Worm (Caenorhabditis elegans) whole organism, early embryonic: Measurements from ENCODE around the gene srh-68.

ENCODE experiments used
- B0310.2 ChIP-seq: sonication (generic microtip); optimal IDR thresholded peaks from 2 replicates; lab custom pipeline; 2016; ENCODE audit warnings: mild to moderate bottlenecking, missing genetic modification characterization, missing compliant biosample characterization
- F13C5.2 ChIP-seq: sonication (generic microtip); optimal IDR thresholded peaks from 2 replicates; lab custom pipeline; 2017; ENCODE audit warnings: mild to moderate bottlenecking, missing genetic modification characterization, inconsistent platforms, missing compliant biosample characterization
- aly-1 ChIP-seq: sonication (generic microtip); optimal IDR thresholded peaks from 2 replicates; lab custom pipeline; 2016; ENCODE audit warnings: missing genetic modification characterization, missing compliant biosample characterization
- ama-1 ChIP-seq: fragments of 150-350 bp; optimal IDR thresholded peaks from 2 replicates; lab custom pipeline; 2014
- ceh-13 ChIP-seq: fragments of 200-800 bp; sonication (Bioruptor generic); optimal IDR thresholded peaks from 2 replicates; lab custom pipeline; 2018; ENCODE audit warnings: mild to moderate bottlenecking, missing genetic modification characterization, missing compliant biosample characterization
- ceh-36 ChIP-seq: sonication (generic microtip); optimal IDR thresholded peaks from 2 replicates; lab custom pipeline; 2016; ENCODE audit warnings: missing genetic modification characterization, inconsistent platforms, missing compliant biosample characterization
- ets-7 ChIP-seq: sonication (generic microtip); optimal IDR thresholded peaks from 2 replicates; lab custom pipeline; 2016; ENCODE audit warnings: missing genotype, missing genetic modification characterization, missing compliant biosample characterization
- flt-1 ChIP-seq: fragments of 200-800 bp; sonication (Bioruptor generic); IDR thresholded peaks from 2 replicates; pipeline ENCODE4 v1.3.6; 2022; ENCODE audit warnings: missing genetic modification characterization, missing compliant biosample characterization
- hmbx-1 ChIP-seq: sonication (generic microtip); optimal IDR thresholded peaks from 2 replicates; lab custom pipeline; 2016; ENCODE audit warnings: mild to moderate bottlenecking, missing genetic modification characterization, missing compliant biosample characterization
- hmg-4 ChIP-seq: fragments of 200-800 bp; sonication (Bioruptor generic); optimal IDR thresholded peaks from 2 replicates; lab custom pipeline; 2018; ENCODE audit warnings: mild to moderate bottlenecking, missing genetic modification characterization, missing compliant biosample characterization
- hnd-1 ChIP-seq: sonication (generic microtip); optimal IDR thresholded peaks from 2 replicates; lab custom pipeline; 2016; ENCODE audit warnings: missing genetic modification characterization, missing compliant biosample characterization
- pes-1 ChIP-seq: fragments of 200-800 bp; sonication (Bioruptor generic); IDR thresholded peaks from 2 replicates; pipeline ENCODE4 v1.3.6; 2022; ENCODE audit warnings: missing genetic modification reagents, missing genetic modification characterization, missing compliant biosample characterization
- scrt-1 ChIP-seq: fragments of 200-800 bp; sonication (Bioruptor generic); IDR thresholded peaks from 2 replicates; pipeline ENCODE4 v1.3.6; 2022; ENCODE audit warnings: missing genetic modification characterization, missing compliant biosample characterization
- sea-1 ChIP-seq: fragments of 200-800 bp; sonication (Bioruptor generic); conservative IDR thresholded peaks from 2 replicates; pipeline ENCODE4 v1.3.6; 2022; ENCODE audit warnings: missing genetic modification characterization, missing compliant biosample characterization
- tbx-11 ChIP-seq: fragments of 200-800 bp; sonication (Bioruptor generic); IDR thresholded peaks from 2 replicates; pipeline ENCODE4 v1.3.6; 2022; ENCODE audit warnings: missing genetic modification characterization, missing compliant biosample characterization
- tbx-37 ChIP-seq: fragments of 200-800 bp; sonication (Bioruptor generic); conservative IDR thresholded peaks from 2 replicates; pipeline ENCODE4 v1.3.6; 2022; ENCODE audit warnings: missing genetic modification reagents, missing genetic modification characterization, missing compliant biosample characterization
- tra-4 ChIP-seq: sonication (generic microtip); optimal IDR thresholded peaks from 2 replicates; lab custom pipeline; 2017; ENCODE audit warnings: missing genetic modification characterization, missing compliant biosample characterization

Gene srh-68

ce11 chrII:12508650-12509049, 1.5 kb downstream of the srh-68 start, which contains the start of gene srh-67:
srh-67 (plus strand) TSS chrII:12508950.
- TF ChIP-seq tbx-11 (GFP tag; lab: Robert Waterston, UW) (no peak), tbx-37 (no peak), aly-1 (tag; lab: Kevin White, UChicago) (no peak), ama-1 (lab: Kevin White, UChicago) (no peak), hmbx-1 (tag; lab: Kevin White, UChicago) (no peak), B0310.2 (tag; lab: Kevin White, UChicago) (no peak), ets-7 (tag; lab: Kevin White, UChicago) (no peak), tra-4 (tag; lab: Kevin White, UChicago) (no peak), hnd-1 (tag; lab: Kevin White, UChicago) (no peak), F13C5.2 (tag; lab: Kevin White, UChicago) (no peak), flt-1 (GFP tag; lab: Robert Waterston, UW) (no peak), hmg-4 (GFP tag; lab: Kevin White, UChicago) (no peak), ceh-13 (GFP tag; lab: Kevin White, UChicago) (no peak), scrt-1 (GFP tag; lab: Robert Waterston, UW) (no peak), pes-1 (GFP tag; lab: Robert Waterston, UW) (no peak)

ce11 chrII:12511866-12512265, 4.7 kb downstream of the srh-68 start, which contains the start of gene srh-73:
srh-73 (plus strand) TSS chrII:12512166.
- TF ChIP-seq B0310.2 (tag; lab: Kevin White, UChicago): no peak

ce11 chrII:12514620-12515019, 7.5 kb downstream of the srh-68 start, which contains the start of gene srh-69:
srh-69 (minus strand) TSS chrII:12514720.
- TF ChIP-seq hmbx-1 (tag; lab: Kevin White, UChicago): no peak
- TF ChIP-seq ceh-13 (GFP tag; lab: Kevin White, UChicago): no peak
- no peak for TF ChIP-seq hmg-4 (GFP tag; lab: Kevin White, UChicago)
- TF ChIP-seq ets-7 (tag; lab: Kevin White, UChicago): no peak
- no peak for TF ChIP-seq B0310.2 (tag; lab: Kevin White, UChicago)
- TF ChIP-seq ama-1 (lab: Kevin White, UChicago): no peak
- no peak for TF ChIP-seq aly-1 (tag; lab: Kevin White, UChicago)
- no peak for TF ChIP-seq flt-1 (GFP tag; lab: Robert Waterston, UW)
- no peak for TF ChIP-seq tbx-11 (GFP tag; lab: Robert Waterston, UW)
- no peak for TF ChIP-seq scrt-1 (GFP tag; lab: Robert Waterston, UW)
- TF ChIP-seq hnd-1 (tag; lab: Kevin White, UChicago): no peak
- no peak for TF ChIP-seq tra-4 (tag; lab: Kevin White, UChicago)
- TF ChIP-seq sea-1 (GFP tag; lab: Robert Waterston, UW): no peak
- TF ChIP-seq pes-1 (GFP tag; lab: Robert Waterston, UW): no peak
- TF ChIP-seq tbx-37: no peak
- no peak for TF ChIP-seq F13C5.2 (tag; lab: Kevin White, UChicago)

ce11 chrII:12516313-12516712, 9.2 kb downstream of the srh-68 start, which contains the start of gene srh-61:
srh-61 (minus strand) TSS chrII:12516413.
- TF ChIP-seq scrt-1 (GFP tag; lab: Robert Waterston, UW): no peak

- TF ChIP-seq ama-1 (lab: Kevin White, UChicago): no peak
- no peak for TF ChIP-seq tra-4 (tag; lab: Kevin White, UChicago)
- TF ChIP-seq ets-7 (tag; lab: Kevin White, UChicago): no peak
- no peak for TF ChIP-seq F13C5.2 (tag; lab: Kevin White, UChicago)
- no peak for TF ChIP-seq tbx-11 (GFP tag; lab: Robert Waterston, UW)
- no peak for TF ChIP-seq pes-1 (GFP tag; lab: Robert Waterston, UW)
- no peak for TF ChIP-seq ceh-13 (GFP tag; lab: Kevin White, UChicago)
- no peak for TF ChIP-seq B0310.2 (tag; lab: Kevin White, UChicago)
- no peak for TF ChIP-seq flt-1 (GFP tag; lab: Robert Waterston, UW)
Measured at ce11 chrII:12518008-12518407, 10.9 kb downstream of the srh-68 start.

DNA sequence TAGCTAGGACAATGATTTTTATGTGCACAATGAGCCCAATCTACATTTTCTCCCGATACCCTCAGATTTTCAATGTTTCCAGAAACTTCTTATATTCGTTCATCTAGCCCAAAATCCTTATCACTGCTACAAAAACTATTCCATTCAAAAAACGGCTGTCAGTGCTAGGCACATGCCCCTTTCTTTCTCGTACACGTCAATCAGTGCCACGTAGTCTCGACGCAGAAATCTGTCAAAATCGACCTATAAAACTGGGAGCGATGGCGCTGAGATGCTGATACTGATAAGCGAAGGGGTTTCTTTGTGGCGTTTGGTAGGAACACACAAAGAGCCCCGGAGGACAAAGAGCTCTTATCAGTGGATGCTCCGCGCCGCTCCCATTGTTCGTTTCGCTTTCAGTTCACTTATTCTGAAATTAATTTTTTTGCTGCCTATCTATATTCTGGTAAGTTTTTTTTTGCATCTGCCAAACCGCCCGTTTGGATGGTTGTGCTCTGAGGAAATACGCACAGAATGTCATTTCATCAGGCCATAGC, 11.7 kb downstream of the srh-68 start, which contains the start of gene srh-70:
srh-70 (minus strand) TSS at position 51 of the 536 bp plus-strand sequence.
- TF ChIP-seq ceh-36 (tag; lab: Kevin White, UChicago): no peak

DNA sequence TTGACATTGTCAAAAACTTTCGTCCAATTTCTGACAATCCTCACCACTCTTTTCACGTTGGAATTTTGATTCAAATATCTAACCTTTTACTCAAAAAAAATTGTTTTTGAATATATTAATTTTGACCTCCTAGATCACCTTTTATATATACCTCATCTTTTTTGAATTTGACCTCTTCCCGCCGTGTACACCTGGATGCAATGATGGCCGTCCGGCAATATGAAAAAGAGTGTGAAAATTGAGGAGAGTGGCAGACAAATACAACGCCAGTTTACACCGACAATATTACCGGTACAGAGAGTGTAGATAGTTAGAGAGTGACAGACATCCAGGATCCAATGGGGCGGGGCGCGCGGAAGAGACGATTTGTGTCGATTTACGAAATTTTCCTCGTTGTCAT, 12.5 kb downstream of the srh-68 start, which contains the start of gene ceh-99:
ceh-99 (plus strand) TSS at position 366 of the 400 bp plus-strand sequence.
- TF ChIP-seq hmbx-1 (tag; lab: Kevin White, UChicago) (no peak), ama-1 (lab: Kevin White, UChicago) (no peak), tbx-11 (GFP tag; lab: Robert Waterston, UW) (no peak), hmg-4 (GFP tag; lab: Kevin White, UChicago) (no peak), pes-1 (GFP tag; lab: Robert Waterston, UW) (no peak), ceh-13 (GFP tag; lab: Kevin White, UChicago) (no peak), ets-7 (tag; lab: Kevin White, UChicago) (no peak), tra-4 (tag; lab: Kevin White, UChicago) (no peak), F13C5.2 (tag; lab: Kevin White, UChicago) (no peak), aly-1 (tag; lab: Kevin White, UChicago) (no peak), B0310.2 (tag; lab: Kevin White, UChicago) (no peak), ceh-36 (tag; lab: Kevin White, UChicago) (no peak), flt-1 (GFP tag; lab: Robert Waterston, UW) (no peak), sea-1 (GFP tag; lab: Robert Waterston, UW) (no peak), tbx-37 (no peak), hnd-1 (tag; lab: Kevin White, UChicago) (no peak)
